Fruit fly (Drosophila melanogaster) whole organism, pupa: Measurements from ENCODE around the gene rut.

Experiments
- CG10348 ChIP-seq: fragments of 200-800 bp; sonication (Bioruptor generic); IDR thresholded peaks from 2 replicates; pipeline ENCODE4 v1.3.6; 2022; ENCODE audit warnings: missing biosample characterization, missing genetic modification characterization
- CG12605 ChIP-seq: fragments of 200-800 bp; sonication (Bioruptor generic); IDR thresholded peaks from 2 replicates; pipeline ENCODE4 v1.3.6; 2022; ENCODE audit warnings: missing biosample characterization, missing genetic modification characterization
- CG13204 ChIP-seq: fragments of 200-800 bp; sonication (Bioruptor generic); optimal IDR thresholded peaks from 2 replicates; lab custom pipeline; 2018; ENCODE audit warnings: missing biosample characterization, mild to moderate bottlenecking, missing genetic modification characterization, moderate library complexity
- CG14655 ChIP-seq: fragments of 200-800 bp; sonication (Bioruptor generic); optimal IDR thresholded peaks from 3 replicates; lab custom pipeline; 2017; ENCODE audit warnings: mild to moderate bottlenecking, missing biosample characterization, missing genetic modification reagents, missing genetic modification characterization
- CG15710 ChIP-seq: fragments of 200-800 bp; sonication (Bioruptor generic); optimal IDR thresholded peaks from 2 replicates; lab custom pipeline; 2018; ENCODE audit warnings: missing biosample characterization, mild to moderate bottlenecking, missing genetic modification characterization, moderate library complexity
- CG17806 ChIP-seq: fragments of 200-800 bp; sonication (Bioruptor generic); optimal IDR thresholded peaks from 2 replicates; lab custom pipeline; 2018; ENCODE audit warnings: missing biosample characterization, mild to moderate bottlenecking, missing genetic modification characterization, moderate library complexity
- CG32121 ChIP-seq: fragments of 200-800 bp; sonication (Bioruptor generic); IDR thresholded peaks from 2 replicates; pipeline ENCODE4 v1.3.6; 2022; ENCODE audit warnings: missing biosample characterization, missing genetic modification characterization
- CG34367 ChIP-seq: fragments of 200-800 bp; sonication (Bioruptor generic); optimal IDR thresholded peaks from 2 replicates; lab custom pipeline; 2018; ENCODE audit warnings: missing biosample characterization, mild to moderate bottlenecking, missing genetic modification characterization
- CG4496 ChIP-seq: fragments of 200-800 bp; sonication (Bioruptor generic); IDR thresholded peaks from 3 replicates; pipeline ENCODE4 v1.3.6; 2022; ENCODE audit warnings: missing biosample characterization, missing genetic modification characterization
- CG8159 ChIP-seq: fragments of 200-800 bp; sonication (Bioruptor generic); optimal IDR thresholded peaks from 3 replicates; lab custom pipeline; 2018; ENCODE audit warnings: missing biosample characterization, mild to moderate bottlenecking, missing genetic modification characterization, moderate library complexity
- CG8301 ChIP-seq: fragments of 200-800 bp; sonication (Bioruptor generic); optimal IDR thresholded peaks from 2 replicates; lab custom pipeline; 2018; ENCODE audit warnings: missing biosample characterization, mild to moderate bottlenecking, missing genetic modification characterization
- CG9948 ChIP-seq: fragments of 200-800 bp; sonication (Bioruptor generic); optimal IDR thresholded peaks from 2 replicates; lab custom pipeline; 2018; ENCODE audit warnings: missing biosample characterization, mild to moderate bottlenecking, missing genetic modification characterization, moderate library complexity
- D1 ChIP-seq: fragments of 200-800 bp; sonication (Bioruptor generic); optimal IDR thresholded peaks from 2 replicates; lab custom pipeline; 2018; ENCODE audit warnings: missing biosample characterization, mild to moderate bottlenecking, missing genetic modification characterization, moderate library complexity
- EcR ChIP-seq: fragments of 200-800 bp; sonication (Bioruptor generic); optimal IDR thresholded peaks from 3 replicates; lab custom pipeline; 2019; ENCODE audit warnings: missing biosample characterization, missing genetic modification characterization, mild to moderate bottlenecking, moderate library complexity, missing genetic modification reagents
- Ets98B ChIP-seq: fragments of 200-800 bp; sonication (Bioruptor generic); IDR thresholded peaks from 2 replicates; pipeline ENCODE4 v1.3.6; 2022; ENCODE audit warnings: missing biosample characterization, missing genetic modification characterization
- Pif1A ChIP-seq: fragments of 200-800 bp; sonication (Bioruptor generic); optimal IDR thresholded peaks from 3 replicates; lab custom pipeline; 2016; ENCODE audit warnings: missing biosample characterization, missing genetic modification characterization
- Pif1B ChIP-seq: fragments of 200-800 bp; sonication (Bioruptor generic); optimal IDR thresholded peaks from 3 replicates; lab custom pipeline; 2016; ENCODE audit warnings: missing biosample characterization, missing genetic modification characterization
- Snoo ChIP-seq: fragments of 200-800 bp; sonication (Bioruptor generic); optimal IDR thresholded peaks from 3 replicates; lab custom pipeline; 2017; ENCODE audit warnings: missing biosample characterization, mild to moderate bottlenecking, missing genetic modification characterization, inconsistent platforms
- fd96Ca ChIP-seq: fragments of 200-800 bp; sonication (Bioruptor generic); IDR thresholded peaks from 3 replicates; pipeline ENCODE4 v1.3.6; 2022; ENCODE audit warnings: missing biosample characterization, missing genetic modification characterization
- gl ChIP-seq: fragments of 200-800 bp; sonication (Bioruptor generic); optimal IDR thresholded peaks from 2 replicates; lab custom pipeline; 2018; ENCODE audit warnings: missing biosample characterization, mild to moderate bottlenecking, missing genetic modification characterization
- rn ChIP-seq: fragments of 200-800 bp; sonication (Bioruptor generic); IDR thresholded peaks from 2 replicates; pipeline ENCODE4 v1.3.6; 2022; ENCODE audit warnings: missing biosample characterization, missing genetic modification characterization

Gene rut

DNA sequence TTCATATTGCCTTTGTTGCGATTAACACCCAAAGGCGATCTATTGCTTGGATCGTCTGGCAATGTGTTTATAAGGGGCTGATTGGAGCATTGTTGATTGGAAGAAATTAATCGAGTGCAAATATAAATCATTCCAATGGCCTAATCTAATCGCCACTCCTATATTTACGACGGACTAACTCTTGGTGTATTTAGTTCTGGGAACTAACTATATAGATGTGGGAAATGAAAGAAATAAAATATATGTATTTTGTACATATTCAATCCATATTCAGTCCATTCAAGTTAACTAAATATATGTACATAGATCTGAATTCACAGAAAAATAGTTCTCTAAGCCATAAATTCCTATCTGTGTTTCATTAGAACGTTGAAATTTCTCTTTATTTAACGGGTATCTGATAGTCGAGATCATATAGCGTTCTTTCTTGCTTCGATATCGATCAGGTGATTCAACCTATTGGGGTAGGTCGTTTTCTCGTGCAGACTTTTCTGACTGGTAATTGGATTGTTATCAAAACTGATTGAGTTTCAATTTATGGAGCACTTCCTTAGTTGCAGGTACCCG is 41.8 kb downstream of the rut start, which contains the start of gene Ag5r2:
Ag5r2 (minus strand) TSS at position 51 of the 567 bp plus-strand sequence.
- no peak for TF ChIP-seq rn (GFP tag; lab: Robert Waterston, UW)
- no peak for TF ChIP-seq Snoo (tag; lab: Kevin White, UChicago)
- TF ChIP-seq Ets98B (GFP tag; lab: Robert Waterston, UW): no peak
- TF ChIP-seq CG15710 (tag; lab: Kevin White, UChicago): no peak
- TF ChIP-seq CG13204 (GFP tag; lab: Kevin White, UChicago): no peak
- no peak for TF ChIP-seq gl (tag; lab: Kevin White, UChicago)
- TF ChIP-seq CG12605 (GFP tag; lab: Robert Waterston, UW): no peak
- no peak for TF ChIP-seq CG14655 (GFP tag; lab: Kevin White, UChicago)
- no peak for TF ChIP-seq D1 (tag; lab: Kevin White, UChicago)
- no peak for TF ChIP-seq CG9948 (tag; lab: Kevin White, UChicago)
- no peak for TF ChIP-seq CG32121
- no peak for TF ChIP-seq CG17806 (tag; lab: Kevin White, UChicago)

dm6 chrX:14776474-14776873 is 49.4 kb downstream of the rut start, which contains the start of gene CG5347:
Gene CG5347 (plus strand): TSS chrX:14776774.
- no peak for TF ChIP-seq EcR (GFP tag; lab: Kevin White, UChicago)
- TF ChIP-seq CG12605 (GFP tag; lab: Robert Waterston, UW): no peak
- no peak for TF ChIP-seq Pif1B (GFP tag; lab: Kevin White, UChicago)
- no peak for TF ChIP-seq fd96Ca (GFP tag; lab: Robert Waterston, UW)
- TF ChIP-seq Pif1A (GFP tag; lab: Kevin White, UChicago): no peak
- no peak for TF ChIP-seq D1 (tag; lab: Kevin White, UChicago)
- no peak for TF ChIP-seq CG8301
- TF ChIP-seq Snoo (tag; lab: Kevin White, UChicago): no peak

dm6 chrX:14775008-14775407 is 50.9 kb downstream of the rut start, which contains the start of gene CG5334:
Gene CG5334 (plus strand): TSS chrX:14775308.
- no peak for TF ChIP-seq EcR (GFP tag; lab: Kevin White, UChicago)
- TF ChIP-seq CG13204 (GFP tag; lab: Kevin White, UChicago): no peak
- TF ChIP-seq CG12605 (GFP tag; lab: Robert Waterston, UW): no peak
- no peak for TF ChIP-seq CG17806 (tag; lab: Kevin White, UChicago)
- no peak for TF ChIP-seq Ets98B (GFP tag; lab: Robert Waterston, UW)
- TF ChIP-seq Pif1A (GFP tag; lab: Kevin White, UChicago): no peak
- TF ChIP-seq CG32121: no peak
- TF ChIP-seq CG4496: no peak
- no peak for TF ChIP-seq CG14655 (GFP tag; lab: Kevin White, UChicago)
- no peak for TF ChIP-seq D1 (tag; lab: Kevin White, UChicago)
- TF ChIP-seq rn (GFP tag; lab: Robert Waterston, UW): no peak

DNA sequence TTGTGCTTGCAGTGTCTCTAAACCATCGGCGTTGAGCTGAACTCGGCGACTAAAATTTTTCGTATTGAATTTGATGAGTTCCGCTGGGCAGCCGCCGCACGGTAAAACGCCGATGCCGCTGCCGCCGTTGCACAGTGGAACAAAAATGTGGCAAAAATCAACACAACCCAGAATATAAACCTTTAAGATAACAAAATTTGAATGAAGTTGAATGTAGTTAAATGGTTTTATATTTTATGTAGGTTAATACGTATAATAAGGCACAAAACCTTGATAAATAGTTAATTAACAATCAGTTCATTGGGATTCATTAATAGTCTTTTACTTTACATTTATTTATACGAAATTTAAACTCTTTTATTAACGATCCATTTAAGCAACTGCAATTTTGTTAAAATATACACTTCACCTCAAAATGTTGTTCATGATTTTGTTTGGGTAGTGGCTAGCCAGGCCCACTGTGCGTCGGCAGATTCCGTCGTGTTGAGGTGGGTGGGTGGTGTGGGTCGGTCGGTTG is 60.1 kb downstream of the rut start, which contains the start of gene CG15890:
CG15890 (minus strand) TSS at position 51 of the 517 bp plus-strand sequence.
- TF ChIP-seq Snoo (tag; lab: Kevin White, UChicago): no peak
- no peak for TF ChIP-seq CG8159
- no peak for TF ChIP-seq CG32121
- TF ChIP-seq CG13204 (GFP tag; lab: Kevin White, UChicago): no peak
- no peak for TF ChIP-seq D1 (tag; lab: Kevin White, UChicago)
- TF ChIP-seq CG15710 (tag; lab: Kevin White, UChicago): no peak

- no peak for TF ChIP-seq gl (tag; lab: Kevin White, UChicago)
- no peak for TF ChIP-seq CG13204 (GFP tag; lab: Kevin White, UChicago)
- no peak for TF ChIP-seq CG14655 (GFP tag; lab: Kevin White, UChicago)
- TF ChIP-seq CG32121: no peak
- no peak for TF ChIP-seq CG10348 (GFP tag; lab: Robert Waterston, UW)
- TF ChIP-seq CG9948 (tag; lab: Kevin White, UChicago): no peak
- TF ChIP-seq CG4496: no peak
- no peak for TF ChIP-seq Snoo (tag; lab: Kevin White, UChicago)
- TF ChIP-seq D1 (tag; lab: Kevin White, UChicago): no peak
- no peak for TF ChIP-seq Ets98B (GFP tag; lab: Robert Waterston, UW)
- no peak for TF ChIP-seq Pif1A (GFP tag; lab: Kevin White, UChicago)
- TF ChIP-seq rn (GFP tag; lab: Robert Waterston, UW): no peak
- no peak for TF ChIP-seq CG15710 (tag; lab: Kevin White, UChicago)
- TF ChIP-seq CG34367 (tag; lab: Kevin White, UChicago): no peak
- no peak for TF ChIP-seq EcR (GFP tag; lab: Kevin White, UChicago)
- TF ChIP-seq CG17806 (tag; lab: Kevin White, UChicago): no peak
- no peak for TF ChIP-seq CG8159
- TF ChIP-seq, all 21 proteins: peak for 0
Measured at dm6 chrX:14765024-14765423, 60.8 kb downstream of the rut start.

- TF ChIP-seq EcR (GFP tag; lab: Kevin White, UChicago) (no peak), Ets98B (GFP tag; lab: Robert Waterston, UW) (no peak), gl (tag; lab: Kevin White, UChicago) (no peak), CG15710 (tag; lab: Kevin White, UChicago) (no peak)
Measured at dm6 chrX:14751162-14751561, 74.7 kb downstream of the rut start.
